Worm (Caenorhabditis elegans): ENCODE measurements around the gene xtr-2.
A peak's percentile ranks its signal among the peaks of the same experiment; 100 is the strongest.

The xtr-2 gene

ce11 chrX:12362951-12363486, 47.7 kb downstream of the xtr-2 start (continued):
- no peak for TF ChIP-seq nfya-1 (tag; optimal IDR thresholded peaks at IDR 0.05; ENCODE audit: borderline replicate concordance, insufficient read depth)
- TF ChIP-seq D2030.7 (GFP tag; IDR thresholded peaks at IDR 0.05), result no peak
- peak; percentile 85 for TF ChIP-seq F57A8.1 (GFP tag; optimal IDR thresholded peaks at IDR 0.05)
- TF ChIP-seq zim-3 (tag; optimal IDR thresholded peaks at IDR 0.05), result peak; percentile 23
- TF ChIP-seq snpc-1.1 (tag; optimal IDR thresholded peaks at IDR 0.05; ENCODE audit: insufficient read depth), result peak; percentile 53
- peak; percentile 97 for TF ChIP-seq Y53G8AR.9 (GFP tag; conservative IDR thresholded peaks at IDR 0.05)
- no peak for TF ChIP-seq mes-4 (tag; optimal IDR thresholded peaks at IDR 0.05)
- TF ChIP-seq him-1 (tag; optimal IDR thresholded peaks at IDR 0.05), result no peak
- peak; percentile 96 for TF ChIP-seq K12H6.12 (tag; optimal IDR thresholded peaks at IDR 0.05)
- TF ChIP-seq attf-6 (GFP tag; IDR thresholded peaks at IDR 0.05), result no peak
- no peak for TF ChIP-seq aptf-3 (GFP tag; IDR thresholded peaks at IDR 0.05)
- TF ChIP-seq snpc-3.4 (tag; optimal IDR thresholded peaks at IDR 0.05), result peak; percentile 36
- TF ChIP-seq rpc-1 (optimal IDR thresholded peaks at IDR 0.05), result peak; percentile 15
- no peak for TF ChIP-seq rpc-1 (tag; optimal IDR thresholded peaks at IDR 0.05)

DNA sequence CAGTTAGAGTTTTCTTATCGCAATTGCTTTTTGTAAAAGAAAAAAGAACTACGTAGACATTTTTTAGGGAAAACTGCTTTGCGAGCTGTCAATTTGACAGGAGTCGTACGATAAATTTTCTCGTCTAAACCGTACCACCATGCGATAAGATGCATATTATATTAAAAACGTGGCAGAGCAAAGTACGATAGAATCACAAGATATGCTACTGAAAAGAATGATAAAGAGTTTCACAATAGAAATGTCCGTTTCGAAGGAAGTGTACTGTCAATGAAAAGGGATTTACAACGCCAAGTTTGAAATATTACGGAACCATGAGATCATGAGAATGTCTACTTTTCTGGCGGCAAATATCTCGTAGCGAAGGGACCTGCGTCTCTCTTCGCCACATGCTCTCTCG, 49.4 kb downstream of the xtr-2 start, which contains the start of gene F19H6.5:
F19H6.5 (minus strand) TSS at position 101 of the 400 bp plus-strand sequence.
- TF ChIP-seq him-1 (tag; optimal IDR thresholded peaks at IDR 0.05), result no peak
- TF ChIP-seq hmg-1.2 (GFP tag; IDR thresholded peaks at IDR 0.05), result peak; percentile 27; the same call in 1 of the 2 replicates
- TF ChIP-seq D2030.7 (GFP tag; IDR thresholded peaks at IDR 0.05), result no peak

DNA sequence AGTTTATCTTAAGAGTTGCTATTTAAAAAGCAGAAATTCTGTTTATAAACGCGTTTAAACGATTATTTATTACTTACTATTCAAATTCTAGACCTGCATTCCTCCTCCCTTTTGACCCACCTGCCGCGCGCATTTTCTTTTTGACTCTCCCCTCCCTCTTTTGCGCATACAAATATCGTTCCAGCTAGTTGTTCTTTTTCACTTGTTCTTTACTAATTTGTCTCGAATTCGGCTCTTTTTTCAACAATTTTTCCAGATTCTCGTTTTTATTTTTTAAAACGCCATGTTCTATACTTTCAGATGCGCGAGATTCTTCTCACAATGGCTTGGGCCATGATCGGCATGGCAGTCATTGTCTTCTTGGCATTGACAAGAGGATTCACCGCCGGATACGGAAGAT, 50.0 kb downstream of the xtr-2 start, which contains the start of gene F19H6.4:
F19H6.4 (plus strand) TSS at position 301 of the 400 bp plus-strand sequence.
- no peak for TF ChIP-seq him-1 (tag; optimal IDR thresholded peaks at IDR 0.05)
- no peak for TF ChIP-seq nfyb-1 (GFP tag; IDR thresholded peaks at IDR 0.05)
- TF ChIP-seq madf-6 (GFP tag; IDR thresholded peaks at IDR 0.05), result peak; percentile 61; the same call in 1 of the 2 replicates
- 0 out of 2 replicates have a peak, but pooled peaks have one; percentile 15 for TF ChIP-seq madf-8 (GFP tag; conservative IDR thresholded peaks at IDR 0.05)
- TF ChIP-seq repo-1 (tag; optimal IDR thresholded peaks at IDR 0.05), result no peak
- no peak for TF ChIP-seq attf-3 (GFP tag; conservative IDR thresholded peaks at IDR 0.05)
- TF ChIP-seq bed-1 (GFP tag; IDR thresholded peaks at IDR 0.05), result no peak
- no peak for TF ChIP-seq F55B11.4 (tag; optimal IDR thresholded peaks at IDR 0.05; ENCODE audit: borderline replicate concordance, insufficient read depth)
- peak; percentile 42 for TF ChIP-seq efl-1 (GFP tag; optimal IDR thresholded peaks at IDR 0.05)
- TF ChIP-seq hsf-1 (GFP tag; IDR thresholded peaks at IDR 0.05), result no peak
- TF ChIP-seq tlf-1 (GFP tag; optimal IDR thresholded peaks at IDR 0.05), result no peak
- TF ChIP-seq mel-28 (tag; optimal IDR thresholded peaks at IDR 0.05; ENCODE audit: borderline replicate concordance), result no peak
- no peak for TF ChIP-seq F52B5.7 (tag; optimal IDR thresholded peaks at IDR 0.05)
- no peak for TF ChIP-seq ets-4 (GFP tag; optimal IDR thresholded peaks at IDR 0.05)
- TF ChIP-seq attf-5 (GFP tag; optimal IDR thresholded peaks at IDR 0.05), result no peak
- no peak for TF ChIP-seq nhr-179 (tag; optimal IDR thresholded peaks at IDR 0.05)
- no peak for TF ChIP-seq B0336.3 (GFP tag; IDR thresholded peaks at IDR 0.05)
- no peak for TF ChIP-seq nhr-27 (tag; optimal IDR thresholded peaks at IDR 0.05)

DNA sequence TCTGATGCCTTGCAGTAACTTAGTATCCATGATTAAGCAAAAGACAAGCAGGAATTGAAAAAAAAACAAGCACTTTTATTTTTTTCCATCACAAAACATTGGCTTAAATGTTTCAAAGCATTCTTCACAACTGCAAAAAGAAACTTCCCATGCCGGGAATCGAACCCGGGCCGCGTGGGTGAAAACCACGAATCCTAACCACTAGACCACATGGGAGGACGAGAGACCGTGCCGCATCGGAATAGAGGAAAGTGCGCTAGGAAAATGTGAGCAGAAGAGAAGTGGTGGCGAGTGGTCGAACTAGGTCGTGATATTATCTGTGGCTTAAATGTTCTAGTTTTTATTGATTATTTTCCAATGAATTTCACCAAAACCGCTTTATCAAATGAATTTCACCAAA, 52.1 kb downstream of the xtr-2 start:
- TF ChIP-seq nhr-90 (tag; optimal IDR thresholded peaks at IDR 0.05) (peak; percentile 54), mxl-1 (tag; optimal IDR thresholded peaks at IDR 0.05) (no peak), gei-17 (GFP tag; optimal IDR thresholded peaks at IDR 0.05) (peak; percentile 59), ceh-79 (tag; optimal IDR thresholded peaks at IDR 0.05) (no peak), dpff-1 (tag; optimal IDR thresholded peaks at IDR 0.05) (no peak), F57C9.4 (tag; optimal IDR thresholded peaks at IDR 0.05) (no peak), aptf-3 (GFP tag; IDR thresholded peaks at IDR 0.05) (no peak), ama-1 (optimal IDR thresholded peaks at IDR 0.05) (no peak), ama-1 (GFP tag; optimal IDR thresholded peaks at IDR 0.05) (peak in 1 of 2 experiments; percentile 48), F33H1.4 (GFP tag; IDR thresholded peaks at IDR 0.05) (no peak), ZK185.1 (tag; optimal IDR thresholded peaks at IDR 0.05; ENCODE audit: poor library complexity, severe bottlenecking) (peak; percentile 67), lin-40 (tag; optimal IDR thresholded peaks at IDR 0.05) (no peak), bed-1 (GFP tag; IDR thresholded peaks at IDR 0.05) (no peak), ets-4 (GFP tag; optimal IDR thresholded peaks at IDR 0.05) (no peak), F10E7.11 (tag; optimal IDR thresholded peaks at IDR 0.05) (no peak), rcor-1 (GFP tag; IDR thresholded peaks at IDR 0.05) (peak; percentile 77)

All from whole organism, young adult.